Fruit fly (Drosophila melanogaster) whole organism, embryonic: ENCODE data around the gene CG16772.

Experiments
- Atf6 ChIP-seq: fragments of 200-800 bp; sonication (Bioruptor generic); IDR thresholded peaks from 2 replicates; pipeline ENCODE4 v1.3.6; 2022; ENCODE audit warnings: missing biosample characterization, missing genetic modification characterization
- CG10209 ChIP-seq: fragments of 200-800 bp; sonication (Bioruptor generic); optimal IDR thresholded peaks from 3 replicates; lab custom pipeline; 2017; ENCODE audit warnings: missing biosample characterization, mild to moderate bottlenecking, missing genetic modification characterization, missing genetic modification reagents
- CG10321 ChIP-seq: fragments of 200-800 bp; sonication (Bioruptor generic); IDR thresholded peaks from 2 replicates; pipeline ENCODE4 v1.3.6; 2022; ENCODE audit warnings: missing biosample characterization, missing genetic modification characterization
- CG10431 ChIP-seq: fragments of 200-800 bp; sonication (Bioruptor generic); optimal IDR thresholded peaks from 3 replicates; lab custom pipeline; 2018; ENCODE audit warnings: missing biosample characterization, mild to moderate bottlenecking, missing genetic modification characterization
- CG10979 ChIP-seq: fragments of 200-800 bp; sonication (Bioruptor generic); optimal IDR thresholded peaks from 2 replicates; lab custom pipeline; 2018; ENCODE audit warnings: missing biosample characterization, mild to moderate bottlenecking, missing genetic modification characterization, moderate library complexity
- CG12659 ChIP-seq: fragments of 200-800 bp; sonication (Bioruptor generic); optimal IDR thresholded peaks from 3 replicates; lab custom pipeline; 2017; ENCODE audit warnings: mild to moderate bottlenecking, missing biosample characterization, missing genetic modification reagents, missing genetic modification characterization
- CG12942 ChIP-seq: fragments of 200-800 bp; sonication (Bioruptor generic); optimal IDR thresholded peaks from 3 replicates; lab custom pipeline; 2016; ENCODE audit warnings: missing biosample characterization, missing genetic modification characterization
- CG13424 ChIP-seq: fragments of 200-800 bp; sonication (Bioruptor generic); optimal IDR thresholded peaks from 2 replicates; lab custom pipeline; 2019; ENCODE audit warnings: missing biosample characterization, mild to moderate bottlenecking, missing genetic modification characterization, moderate library complexity
- CG14014 ChIP-seq: fragments of 200-800 bp; sonication (Bioruptor generic); IDR thresholded peaks from 2 replicates; pipeline ENCODE4 v1.3.6; 2022; ENCODE audit warnings: missing biosample characterization, missing genetic modification characterization
- CG14710 ChIP-seq: fragments of 200-800 bp; sonication (Bioruptor generic); optimal IDR thresholded peaks from 3 replicates; lab custom pipeline; 2019; ENCODE audit warnings: missing biosample characterization, mild to moderate bottlenecking, missing genetic modification characterization, moderate library complexity
- CG3847 ChIP-seq: fragments of 200-800 bp; sonication (Bioruptor generic); IDR thresholded peaks from 2 replicates; pipeline ENCODE4 v1.3.6; 2022; ENCODE audit warnings: missing biosample characterization, missing genetic modification characterization
- CG3995 ChIP-seq: fragments of 200-800 bp; sonication (Bioruptor generic); optimal IDR thresholded peaks from 3 replicates; lab custom pipeline; 2016; ENCODE audit warnings: missing biosample characterization, missing genetic modification characterization
- CG4820 ChIP-seq: fragments of 200-800 bp; sonication (Bioruptor generic); optimal IDR thresholded peaks from 3 replicates; lab custom pipeline; 2016; ENCODE audit warnings: missing biosample characterization, missing genetic modification characterization
- CG6254 ChIP-seq: fragments of 200-800 bp; sonication (Bioruptor generic); optimal IDR thresholded peaks from 3 replicates; lab custom pipeline; 2017; ENCODE audit warnings: mild to moderate bottlenecking, missing biosample characterization, missing genetic modification reagents, missing genetic modification characterization
- CG6689 ChIP-seq: fragments of 200-800 bp; sonication (Bioruptor generic); IDR thresholded peaks from 2 replicates; pipeline ENCODE4 v1.3.6; 2022; ENCODE audit warnings: missing biosample characterization, missing genetic modification characterization
- CG7271 ChIP-seq: fragments of 200-800 bp; sonication (Bioruptor generic); optimal IDR thresholded peaks from 2 replicates; lab custom pipeline; 2018; ENCODE audit warnings: missing biosample characterization, mild to moderate bottlenecking, missing genetic modification characterization, moderate library complexity
- CG8290 ChIP-seq, 3 experiments: fragments of 200-800 bp; sonication (Bioruptor generic); optimal IDR thresholded peaks; 2 replicates each; lab custom pipeline; 2016 to 2019; ENCODE audit warnings: missing biosample characterization in 3 of 3, missing genetic modification characterization in 3 of 3, mild to moderate bottlenecking in 2 of 3, moderate library complexity in 1 of 3
- CoRest ChIP-seq: fragments of 200-800 bp; sonication (Bioruptor generic); optimal IDR thresholded peaks from 3 replicates; lab custom pipeline; 2018; ENCODE audit warnings: missing biosample characterization, mild to moderate bottlenecking, missing genetic modification characterization, moderate library complexity
- Dek ChIP-seq: fragments of 200-800 bp; sonication (Bioruptor generic); optimal IDR thresholded peaks from 3 replicates; lab custom pipeline; 2019; ENCODE audit warnings: missing biosample characterization, mild to moderate bottlenecking, missing genetic modification characterization, moderate library complexity
- Dip2 ChIP-seq: fragments of 200-800 bp; sonication (Bioruptor generic); IDR thresholded peaks from 2 replicates; pipeline ENCODE4 v1.3.6; 2022; ENCODE audit warnings: missing biosample characterization, missing genetic modification characterization
- ERR ChIP-seq: fragments of 200-800 bp; sonication (Bioruptor generic); optimal IDR thresholded peaks from 2 replicates; lab custom pipeline; 2016; ENCODE audit warnings: missing biosample characterization, missing genetic modification characterization
- Eip74EF ChIP-seq, 2 experiments: fragments of 200-800 bp in 1 of 2; fragments of >200 bp in 1 of 2; sonication (Bioruptor generic) in 1 of 2; optimal IDR thresholded peaks; 2 replicates each; lab custom pipeline; 2017 to 2019; ENCODE audit warnings: missing biosample characterization in 2 of 2, missing genetic modification characterization in 2 of 2, mild to moderate bottlenecking in 1 of 2, moderate library complexity in 1 of 2
- Gug ChIP-seq: fragments of 200-800 bp; sonication (Bioruptor generic); IDR thresholded peaks from 4 replicates; pipeline ENCODE4 v1.3.6; 2022; ENCODE audit warnings: missing biosample characterization, missing genetic modification characterization
- H2.0 ChIP-seq: fragments of 200-800 bp; sonication (Bioruptor generic); IDR thresholded peaks from 2 replicates; pipeline ENCODE4 v1.3.6; 2022; ENCODE audit warnings: missing biosample characterization, missing genetic modification characterization
- HLH54F ChIP-seq: fragments of 200-800 bp; sonication (Bioruptor generic); optimal IDR thresholded peaks from 3 replicates; lab custom pipeline; 2016; ENCODE audit warnings: missing biosample characterization, missing genetic modification characterization
- Hr39 ChIP-seq: fragments of >200 bp; optimal IDR thresholded peaks from 2 replicates; lab custom pipeline; 2017
- ap ChIP-seq: fragments of 200-800 bp; sonication (Bioruptor generic); IDR thresholded peaks from 2 replicates; pipeline ENCODE4 v1.3.6; 2022; ENCODE audit warnings: missing biosample characterization, missing genetic modification characterization
- ash1 ChIP-seq: fragments of 200-800 bp; sonication (Bioruptor generic); optimal IDR thresholded peaks from 2 replicates; lab custom pipeline; 2018; ENCODE audit warnings: missing biosample characterization, mild to moderate bottlenecking, missing genetic modification characterization
- bowl ChIP-seq: fragments of 200-800 bp; sonication (Bioruptor generic); IDR thresholded peaks from 2 replicates; pipeline ENCODE4 v1.3.6; 2022; ENCODE audit warnings: missing biosample characterization, missing genetic modification characterization
- cg ChIP-seq: fragments of 200-800 bp; sonication (Bioruptor generic); optimal IDR thresholded peaks from 3 replicates; lab custom pipeline; 2019; ENCODE audit warnings: missing biosample characterization, mild to moderate bottlenecking, missing genetic modification characterization, moderate library complexity
- chm ChIP-seq: fragments of 200-800 bp; sonication (Bioruptor generic); IDR thresholded peaks from 2 replicates; pipeline ENCODE4 v1.3.6; 2022; ENCODE audit warnings: missing biosample characterization, missing genetic modification characterization
- crp ChIP-seq, 2 experiments: fragments of 200-800 bp; sonication (Bioruptor generic); optimal IDR thresholded peaks; 2 replicates in 1 of 2; 3 replicates in 1 of 2; lab custom pipeline; 2017; ENCODE audit warnings: missing biosample characterization in 2 of 2, missing genetic modification characterization in 2 of 2, mild to moderate bottlenecking in 1 of 2, moderate library complexity in 1 of 2
- cwo ChIP-seq: fragments of 200-800 bp; sonication (Bioruptor generic); optimal IDR thresholded peaks from 3 replicates; lab custom pipeline; 2017; ENCODE audit warnings: missing biosample characterization, missing genetic modification characterization, mild to moderate bottlenecking, moderate library complexity, missing genetic modification reagents
- dati ChIP-seq: fragments of 200-800 bp; sonication (Bioruptor generic); IDR thresholded peaks from 2 replicates; pipeline ENCODE4 v1.3.6; 2022; ENCODE audit warnings: missing biosample characterization, missing genetic modification characterization
- dm ChIP-seq: fragments of 200-800 bp; sonication (Bioruptor generic); optimal IDR thresholded peaks from 3 replicates; lab custom pipeline; 2016; ENCODE audit warnings: missing biosample characterization, missing genetic modification characterization
- esg ChIP-seq: fragments of 200-800 bp; sonication (Bioruptor generic); conservative IDR thresholded peaks from 2 replicates; pipeline ENCODE4 v1.3.6; 2022; ENCODE audit warnings: missing biosample characterization, missing genetic modification characterization
- fd3F ChIP-seq: fragments of 200-800 bp; sonication (Bioruptor generic); optimal IDR thresholded peaks from 2 replicates; lab custom pipeline; 2018; ENCODE audit warnings: missing biosample characterization, mild to moderate bottlenecking, missing genetic modification characterization, moderate library complexity
- fru ChIP-seq: fragments of >200 bp; optimal IDR thresholded peaks from 2 replicates; lab custom pipeline; 2017
- pita ChIP-seq: fragments of 200-800 bp; sonication (Bioruptor generic); optimal IDR thresholded peaks from 2 replicates; lab custom pipeline; 2017; ENCODE audit warnings: missing biosample characterization, mild to moderate bottlenecking, missing genetic modification characterization
- salm ChIP-seq: fragments of 200-800 bp; sonication (Bioruptor generic); optimal IDR thresholded peaks from 2 replicates; lab custom pipeline; 2018; ENCODE audit warnings: missing biosample characterization, mild to moderate bottlenecking, missing genetic modification characterization
- sens ChIP-seq: fragments of 200-800 bp; sonication (Bioruptor generic); peaks from one replicate; lab custom pipeline; 2016; ENCODE audit warnings: missing biosample characterization, missing genetic modification characterization
- seq ChIP-seq: fragments of 200-800 bp; sonication (Bioruptor generic); IDR thresholded peaks from 2 replicates; pipeline ENCODE4 v1.3.6; 2022; ENCODE audit warnings: missing biosample characterization, missing genetic modification characterization
- shn ChIP-seq: fragments of 200-800 bp; sonication (Bioruptor generic); optimal IDR thresholded peaks from 3 replicates; lab custom pipeline; 2016; ENCODE audit warnings: missing biosample characterization, missing genetic modification characterization
- sima ChIP-seq: fragments of 200-800 bp; sonication (Bioruptor generic); optimal IDR thresholded peaks from 2 replicates; lab custom pipeline; 2016; ENCODE audit warnings: missing biosample characterization, missing genetic modification characterization
- slbo ChIP-seq: fragments of 200-800 bp; sonication (Bioruptor generic); IDR thresholded peaks from 2 replicates; pipeline ENCODE4 v1.3.6; 2022; ENCODE audit warnings: missing biosample characterization, missing genetic modification characterization
- ssp ChIP-seq: fragments of 200-800 bp; sonication (Bioruptor generic); IDR thresholded peaks from 2 replicates; pipeline ENCODE4 v1.3.6; 2022; ENCODE audit warnings: missing biosample characterization, missing genetic modification characterization
- stwl ChIP-seq: fragments of 200-800 bp; sonication (Bioruptor generic); optimal IDR thresholded peaks from 3 replicates; lab custom pipeline; 2018; ENCODE audit warnings: missing biosample characterization, mild to moderate bottlenecking, missing genetic modification characterization, moderate library complexity
- tll ChIP-seq, 2 experiments: fragments of 200-800 bp in 1 of 2; fragments of >200 bp in 1 of 2; sonication (Bioruptor generic) in 1 of 2; optimal IDR thresholded peaks; 2 replicates each; lab custom pipeline; 2017 to 2019; ENCODE audit warnings: missing biosample characterization in 2 of 2, missing genetic modification characterization in 2 of 2, mild to moderate bottlenecking in 1 of 2, moderate library complexity in 1 of 2
- tna ChIP-seq: fragments of 200-800 bp; sonication (Bioruptor generic); IDR thresholded peaks from 2 replicates; pipeline ENCODE4 v1.3.6; 2022; ENCODE audit warnings: missing biosample characterization, missing genetic modification characterization; ENCODE audit not compliant: partially characterized antibody
- unpg ChIP-seq: fragments of 200-800 bp; sonication (Bioruptor generic); optimal IDR thresholded peaks from 3 replicates; lab custom pipeline; 2018; ENCODE audit warnings: missing biosample characterization, mild to moderate bottlenecking, missing genetic modification characterization, moderate library complexity

CG16772 gene

dm6 chr2L:19941352-19941851 lies 21.1 kb upstream of the CG16772 start (continued):
- peak; percentile 5 for TF ChIP-seq CG7271 (tag; lab: Kevin White, UChicago)
- no peak for TF ChIP-seq stwl (tag; lab: Kevin White, UChicago)
- peak; percentile 75 for TF ChIP-seq CG10979
- TF ChIP-seq slbo (GFP tag; lab: Robert Waterston, UW): peak; percentile 96
- peak; percentile 93 for TF ChIP-seq Atf6 (GFP tag; lab: Robert Waterston, UW)
- TF ChIP-seq CG6254: peak; percentile 60
- TF ChIP-seq CG14014 (GFP tag; lab: Robert Waterston, UW): peak; percentile 91
- TF ChIP-seq Dek (tag; lab: Kevin White, UChicago): peak; percentile 79
- peak; percentile 87 for TF ChIP-seq CG10209 (GFP tag; lab: Kevin White, UChicago)
- TF ChIP-seq dati (GFP tag; lab: Robert Waterston, UW): 0 out of 2 replicates have a peak, but pooled peaks have one; percentile 31
- TF ChIP-seq chm (GFP tag; lab: Robert Waterston, UW): peak; percentile 82
- TF ChIP-seq CG14710 (tag; lab: Kevin White, UChicago): peak; percentile 63
- TF ChIP-seq tna: no peak
- TF ChIP-seq ap: peak; percentile 80
- peak; percentile 71 for TF ChIP-seq dm (GFP tag; lab: Kevin White, UChicago)
- peak; percentile 2 for TF ChIP-seq sima
- no peak for TF ChIP-seq tll (GFP tag; optimal IDR thresholded peaks at IDR 0.05; lab: Kevin White, UChicago)
- TF ChIP-seq CoRest (tag; lab: Kevin White, UChicago): peak; percentile 88
- no peak for TF ChIP-seq Hr39 (lab: Kevin White, UChicago)
- peak; percentile 88 for TF ChIP-seq esg (GFP tag; lab: Robert Waterston, UW)
- peak; percentile 80 for TF ChIP-seq fd3F (GFP tag; lab: Kevin White, UChicago)
- peak; percentile 86 for TF ChIP-seq Gug (GFP tag; lab: Robert Waterston, UW)
- no peak for TF ChIP-seq ash1
- TF ChIP-seq CG6689 (GFP tag; lab: Robert Waterston, UW): peak; percentile 92
- TF ChIP-seq ERR (GFP tag; lab: Kevin White, UChicago): peak; percentile 24
- TF ChIP-seq CG13424: peak; percentile 85
- peak in 1 of 2 experiments; percentile 33 for TF ChIP-seq crp (GFP tag; optimal IDR thresholded peaks at IDR 0.05; lab: Kevin White, UChicago)
- TF ChIP-seq bowl (GFP tag; lab: Robert Waterston, UW): peak; percentile 70
- TF ChIP-seq HLH54F: peak; percentile 88
- TF ChIP-seq CG8290 (GFP tag; optimal IDR thresholded peaks at IDR 0.05; lab: Kevin White, UChicago): peak; percentile 59
- TF ChIP-seq CG8290 (tag; optimal IDR thresholded peaks at IDR 0.05; lab: Kevin White, UChicago): peak in 1 of 2 experiments; percentile 88
- TF ChIP-seq unpg (GFP tag; lab: Kevin White, UChicago): peak; percentile 82
- peak; percentile 72 for TF ChIP-seq cwo (GFP tag; lab: Kevin White, UChicago)
- TF ChIP-seq ssp (GFP tag; lab: Robert Waterston, UW): peak; percentile 75
- no peak for TF ChIP-seq cg
- peak; percentile 39 for TF ChIP-seq salm (tag; lab: Kevin White, UChicago)
- peak; percentile 92 for TF ChIP-seq CG3847 (GFP tag; lab: Robert Waterston, UW)
- TF ChIP-seq CG4820: peak; percentile 5
- TF ChIP-seq CG3995: peak; percentile 58
- TF ChIP-seq fru: no peak
- TF ChIP-seq CG12659 (GFP tag; lab: Kevin White, UChicago): peak; percentile 85
- TF ChIP-seq Eip74EF (GFP tag; optimal IDR thresholded peaks at IDR 0.05; lab: Kevin White, UChicago): peak in 1 of 2 experiments; percentile 31
- TF ChIP-seq CG12942 (GFP tag; lab: Kevin White, UChicago): peak; percentile 70
- TF ChIP-seq CG10321 (GFP tag; lab: Robert Waterston, UW): 0 out of 2 replicates have a peak, but pooled peaks have one; percentile 34
- peak; percentile 96 for TF ChIP-seq sens (GFP tag; lab: Kevin White, UChicago)
- TF ChIP-seq shn (GFP tag; lab: Kevin White, UChicago): peak; percentile 83
- peak; percentile 91 for TF ChIP-seq H2.0 (GFP tag; lab: Robert Waterston, UW)
- peak; percentile 91 for TF ChIP-seq seq (GFP tag; lab: Robert Waterston, UW)
- TF ChIP-seq Dip2: 0 out of 2 replicates have a peak, but pooled peaks have one; percentile 17
- TF ChIP-seq CG10431 (GFP tag; lab: Kevin White, UChicago): no peak
- no peak for TF ChIP-seq pita
